Fruit fly (Drosophila melanogaster): Measurements from ENCODE around the gene dy.

The dy gene

dm6 chrX:11817183-11817972, 38.8 kb upstream of the dy start (continued):
- TF ChIP-seq Dp (GFP tag; optimal IDR thresholded peaks at IDR 0.05) = no peak
- no peak for TF ChIP-seq Bgb (GFP tag; IDR thresholded peaks at IDR 0.05; ENCODE audit: partially characterized antibody)
- TF ChIP-seq CG9932 (GFP tag; IDR thresholded peaks at IDR 0.05) = no peak
- no peak for TF ChIP-seq trh (GFP tag; optimal IDR thresholded peaks at IDR 0.05)
- TF ChIP-seq slp2 (GFP tag; optimal IDR thresholded peaks at IDR 0.05) = no peak
- no peak for TF ChIP-seq CG2889 (GFP tag; IDR thresholded peaks at IDR 0.05)
- no peak for TF ChIP-seq CG1603 (tag; optimal IDR thresholded peaks at IDR 0.05)
- TF ChIP-seq NfI (GFP tag; optimal IDR thresholded peaks at IDR 0.05) = no peak
- TF ChIP-seq cg (GFP tag; optimal IDR thresholded peaks at IDR 0.05) = peak; percentile 74
- peak; percentile 15 for TF ChIP-seq nom (GFP tag; optimal IDR thresholded peaks at IDR 0.05)
- TF ChIP-seq CG9876 (GFP tag; optimal IDR thresholded peaks at IDR 0.05) = no peak
- no peak for TF ChIP-seq Optix (GFP tag; IDR thresholded peaks at IDR 0.05)
- no peak for TF ChIP-seq eve (GFP tag; optimal IDR thresholded peaks at IDR 0.05)
- TF ChIP-seq Aef1 (GFP tag; IDR thresholded peaks at IDR 0.05) = peak; percentile 81
- no peak for TF ChIP-seq CG10543 (GFP tag; optimal IDR thresholded peaks at IDR 0.05)
- no peak for TF ChIP-seq Doc2 (GFP tag; IDR thresholded peaks at IDR 0.05)
- no peak for TF ChIP-seq CG5953 (GFP tag; IDR thresholded peaks at IDR 0.05)
- no peak for TF ChIP-seq pnt (GFP tag; optimal IDR thresholded peaks at IDR 0.05)
- TF ChIP-seq NK7.1 (GFP tag; optimal IDR thresholded peaks at IDR 0.05) = no peak
- TF ChIP-seq CG3163 (GFP tag; optimal IDR thresholded peaks at IDR 0.05) = peak; percentile 35
- TF ChIP-seq CG12659 (GFP tag; optimal IDR thresholded peaks at IDR 0.05) = no peak
- no peak for TF ChIP-seq CG10267 (tag; optimal IDR thresholded peaks at IDR 0.05)
- TF ChIP-seq CG5245 (GFP tag; optimal IDR thresholded peaks at IDR 0.05) = no peak
- TF ChIP-seq gsb-n (tag; optimal IDR thresholded peaks at IDR 0.05) = no peak
- no peak for TF ChIP-seq ken (GFP tag; IDR thresholded peaks at IDR 0.05)
- no peak for TF ChIP-seq cas (GFP tag; IDR thresholded peaks at IDR 0.05)
- no peak for TF ChIP-seq CG11398 (GFP tag; optimal IDR thresholded peaks at IDR 0.05)
- no peak for TF ChIP-seq sr (GFP tag; IDR thresholded peaks at IDR 0.05)
- TF ChIP-seq Spps (tag; optimal IDR thresholded peaks at IDR 0.05) = no peak
- peak in 1 of 2 experiments; percentile 73 for TF ChIP-seq crp (GFP tag; optimal IDR thresholded peaks at IDR 0.05)
- TF ChIP-seq gce (GFP tag; IDR thresholded peaks at IDR 0.05) = no peak
- no peak for TF ChIP-seq gsb (GFP tag; IDR thresholded peaks at IDR 0.05)
- TF ChIP-seq sens-2 (GFP tag; IDR thresholded peaks at IDR 0.05) = no peak
- no peak for TF ChIP-seq CG2129 (GFP tag; IDR thresholded peaks at IDR 0.05; ENCODE audit: partially characterized antibody)
- TF ChIP-seq Hr3 (GFP tag; optimal IDR thresholded peaks at IDR 0.05) = no peak
- no peak for TF ChIP-seq seq (GFP tag; IDR thresholded peaks at IDR 0.05)
- TF ChIP-seq CG14014 (GFP tag; IDR thresholded peaks at IDR 0.05) = 0 out of 2 replicates have a peak, but pooled peaks have one; percentile 16
- TF ChIP-seq Rx (GFP tag; IDR thresholded peaks at IDR 0.05) = no peak
- no peak for TF ChIP-seq E2f1 (GFP tag; IDR thresholded peaks at IDR 0.05)
- no peak for TF ChIP-seq so (GFP tag; IDR thresholded peaks at IDR 0.05)
- no peak for TF ChIP-seq tx (GFP tag; optimal IDR thresholded peaks at IDR 0.05)
- no peak for TF ChIP-seq CG18011 (GFP tag; optimal IDR thresholded peaks at IDR 0.05)
- TF ChIP-seq MESR4 (GFP tag; optimal IDR thresholded peaks at IDR 0.05) = peak; percentile 19
- TF ChIP-seq CG15601 (tag; optimal IDR thresholded peaks at IDR 0.05) = peak; percentile 21
- no peak for TF ChIP-seq CG4820 (GFP tag; optimal IDR thresholded peaks at IDR 0.05)
- TF ChIP-seq Mrtf (GFP tag; IDR thresholded peaks at IDR 0.05) = no peak
- TF ChIP-seq sc (optimal IDR thresholded peaks at IDR 0.05) = no peak
- no peak for TF ChIP-seq sc (GFP tag; optimal IDR thresholded peaks at IDR 0.05)
- no peak for TF ChIP-seq CG15011 (GFP tag; optimal IDR thresholded peaks at IDR 0.05)
- no peak for TF ChIP-seq Hsf (GFP tag; optimal IDR thresholded peaks at IDR 0.05)
- peak; percentile 13 for TF ChIP-seq CG11504 (tag; optimal IDR thresholded peaks at IDR 0.05)
